Worm (Caenorhabditis elegans): Measurements from ENCODE around the gene wbp-11.

wbp-11 gene

DNA sequence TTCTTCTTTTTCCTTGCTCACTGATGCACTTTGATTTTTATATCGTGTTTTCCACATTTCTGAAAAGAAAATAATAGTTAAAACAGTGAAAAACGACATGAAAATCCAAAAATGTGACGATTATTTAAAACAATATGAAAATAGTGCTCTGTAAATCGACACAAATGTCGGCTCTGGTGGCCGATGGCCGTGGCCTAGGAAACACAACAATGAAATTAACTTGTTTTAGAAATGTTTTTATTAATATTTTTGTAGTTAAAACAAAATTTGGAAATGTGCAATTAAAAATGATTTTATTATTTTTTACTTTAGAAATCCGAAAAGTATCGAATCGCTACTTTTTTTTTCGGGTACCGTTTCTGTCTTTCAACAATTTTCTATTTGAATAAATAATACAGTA lies 28.0 kb downstream of the wbp-11 start, which contains the start of gene arv-1:
TSS of gene arv-1 (minus strand) at position 65 of the 400 bp plus-strand sequence.
- TF ChIP-seq ref-2 (tag; optimal IDR thresholded peaks at IDR 0.05) (peak; percentile 24), syd-9 (tag; optimal IDR thresholded peaks at IDR 0.05) (no peak), ttx-3 (tag; optimal IDR thresholded peaks at IDR 0.05) (no peak), pha-2 (tag; optimal IDR thresholded peaks at IDR 0.05) (peak; percentile 14), zip-5 (tag; optimal IDR thresholded peaks at IDR 0.05) (peak; percentile 54), ceh-14 (tag; optimal IDR thresholded peaks at IDR 0.05) (peak; percentile 40), tbx-2 (tag; optimal IDR thresholded peaks at IDR 0.05) (peak; percentile 81), hlh-8 (tag; optimal IDR thresholded peaks at IDR 0.05) (peak; percentile 65), C08G9.2 (tag; optimal IDR thresholded peaks at IDR 0.05) (peak; percentile 52), ceh-19 (GFP tag; optimal IDR thresholded peaks at IDR 0.05) (no peak), ceh-2 (tag; optimal IDR thresholded peaks at IDR 0.05) (peak; percentile 64), rnt-1 (tag; optimal IDR thresholded peaks at IDR 0.05) (no peak), ceh-24 (tag; optimal IDR thresholded peaks at IDR 0.05) (no peak), sox-2 (GFP tag; IDR thresholded peaks at IDR 0.05) (0 out of 2 replicates have a peak, but pooled peaks have one; percentile 22), elt-2 (tag; optimal IDR thresholded peaks at IDR 0.05) (peak; percentile 19), ceh-31 (tag; optimal IDR thresholded peaks at IDR 0.05) (peak; percentile 79), ets-4 (tag; optimal IDR thresholded peaks at IDR 0.05) (peak; percentile 70), nfya-1 (tag; optimal IDR thresholded peaks at IDR 0.05) (no peak), C38D4.7 (GFP tag; optimal IDR thresholded peaks at IDR 0.05) (peak; percentile 26), unc-42 (tag; optimal IDR thresholded peaks at IDR 0.05) (peak; percentile 42), fax-1 (tag; optimal IDR thresholded peaks at IDR 0.05) (peak; percentile 36), tbx-7 (tag; optimal IDR thresholded peaks at IDR 0.05) (peak; percentile 74), ceh-34 (tag; optimal IDR thresholded peaks at IDR 0.05) (peak; percentile 4)

ce11 chrII:10202275-10202674 lies 29.6 kb downstream of the wbp-11 start:
- TF ChIP-seq elt-2 (tag; optimal IDR thresholded peaks at IDR 0.05) (peak; percentile 10), hlh-13 (GFP tag; optimal IDR thresholded peaks at IDR 0.05) (peak; percentile 4), tbx-2 (tag; optimal IDR thresholded peaks at IDR 0.05) (peak; percentile 69), hlh-8 (tag; optimal IDR thresholded peaks at IDR 0.05) (peak; percentile 51), ceh-14 (tag; optimal IDR thresholded peaks at IDR 0.05) (peak; percentile 49), ceh-22 (tag; optimal IDR thresholded peaks at IDR 0.05) (no peak), ceh-31 (tag; optimal IDR thresholded peaks at IDR 0.05) (peak; percentile 80), ceh-19 (GFP tag; optimal IDR thresholded peaks at IDR 0.05) (peak; percentile 70), pax-1 (tag; optimal IDR thresholded peaks at IDR 0.05) (no peak), rnt-1 (tag; optimal IDR thresholded peaks at IDR 0.05) (peak; percentile 14), che-1 (tag; optimal IDR thresholded peaks at IDR 0.05) (no peak), K09A11.1 (tag; optimal IDR thresholded peaks at IDR 0.05; ENCODE audit: insufficient read depth) (no peak), nfya-1 (tag; optimal IDR thresholded peaks at IDR 0.05) (peak; percentile 79), ceh-2 (tag; optimal IDR thresholded peaks at IDR 0.05) (peak; percentile 9), syd-9 (tag; optimal IDR thresholded peaks at IDR 0.05) (peak; percentile 23), hlh-6 (tag; optimal IDR thresholded peaks at IDR 0.05) (no peak), unc-86 (tag; optimal IDR thresholded peaks at IDR 0.05) (no peak), C38D4.7 (GFP tag; optimal IDR thresholded peaks at IDR 0.05) (no peak), unc-55 (GFP tag; optimal IDR thresholded peaks at IDR 0.05) (peak; percentile 52), pha-4 (tag; optimal IDR thresholded peaks at IDR 0.05) (no peak), zip-5 (tag; optimal IDR thresholded peaks at IDR 0.05) (no peak), hlh-30 (tag; optimal IDR thresholded peaks at IDR 0.05; ENCODE audit: insufficient read depth) (peak; percentile 81), madf-2 (tag; optimal IDR thresholded peaks at IDR 0.05) (peak; percentile 37), ceh-34 (tag; optimal IDR thresholded peaks at IDR 0.05) (peak; percentile 61), ceh-18 (tag; optimal IDR thresholded peaks at IDR 0.05) (peak; percentile 31), fkh-6 (tag; optimal IDR thresholded peaks at IDR 0.05) (peak; percentile 47), ref-2 (tag; optimal IDR thresholded peaks at IDR 0.05) (peak; percentile 64), unc-42 (tag; optimal IDR thresholded peaks at IDR 0.05) (peak; percentile 59), ets-4 (tag; optimal IDR thresholded peaks at IDR 0.05) (peak; percentile 31)

- no peak for TF ChIP-seq unc-42 (tag; optimal IDR thresholded peaks at IDR 0.05)
- peak; percentile 11 for TF ChIP-seq unc-55 (GFP tag; optimal IDR thresholded peaks at IDR 0.05)
- TF ChIP-seq K02D7.2 (tag; optimal IDR thresholded peaks at IDR 0.05) = no peak
Observed at ce11 chrII:10203067-10203466, 30.3 kb downstream of the wbp-11 start.
